Fruit fly (Drosophila melanogaster) whole organism: ENCODE results near the gene ifc.

Source experiments
- CG8478 ChIP-seq: fragments of >200 bp; optimal IDR thresholded peaks from 2 replicates; lab custom pipeline; 2018; ENCODE audit warnings: inconsistent platforms
- Dll ChIP-seq: fragments of >200 bp; optimal IDR thresholded peaks from 2 replicates; lab custom pipeline; 2017
- EcR ChIP-seq, 2 experiments: fragments of >200 bp; optimal IDR thresholded peaks; 2 replicates each; lab custom pipeline; 2017; ENCODE audit warnings: missing biosample characterization in 2 of 2, missing genetic modification characterization in 2 of 2, missing genetic modification reagents in 2 of 2
- pan ChIP-seq: fragments of >200 bp; optimal IDR thresholded peaks from 2 replicates; lab custom pipeline; 2017
- psq ChIP-seq: fragments of >200 bp; optimal IDR thresholded peaks from 2 replicates; lab custom pipeline; 2017
- usp ChIP-seq: fragments of >200 bp; optimal IDR thresholded peaks from 2 replicates; lab custom pipeline; 2017; ENCODE audit warnings: missing biosample characterization, missing genetic modification characterization, mixed read lengths

The ifc gene

DNA sequence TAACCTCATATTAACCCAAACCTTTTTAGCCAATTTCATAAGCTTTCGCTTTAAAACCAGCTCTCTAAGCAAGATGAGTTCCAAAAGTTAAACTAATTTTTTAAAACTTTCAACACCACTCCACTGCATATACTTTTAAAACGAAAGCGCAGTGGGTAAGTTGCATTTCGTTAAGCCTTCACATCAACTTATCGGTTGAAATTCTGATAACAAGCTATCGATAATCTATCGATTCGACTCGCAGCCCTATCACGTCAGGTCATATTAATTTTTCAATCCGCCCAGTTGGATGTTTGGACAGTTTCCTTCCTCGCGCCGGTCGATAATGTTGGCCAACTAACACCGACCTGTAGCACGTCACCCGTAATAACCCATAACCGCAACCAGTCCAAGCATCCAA is at the start of gene ifc:
Gene ifc (plus strand): TSS at position 255 of the 400 bp plus-strand sequence.
- TF ChIP-seq EcR (GFP tag; optimal IDR thresholded peaks at IDR 0.05; lab: Kevin White, UChicago) = no peak
- TF ChIP-seq Dll (lab: Kevin White, UChicago) = no peak
- no peak for TF ChIP-seq pan (lab: Kevin White, UChicago)
- TF ChIP-seq psq (lab: Kevin White, UChicago) = no peak
- no peak for TF ChIP-seq CG8478
- no peak for TF ChIP-seq usp

DNA sequence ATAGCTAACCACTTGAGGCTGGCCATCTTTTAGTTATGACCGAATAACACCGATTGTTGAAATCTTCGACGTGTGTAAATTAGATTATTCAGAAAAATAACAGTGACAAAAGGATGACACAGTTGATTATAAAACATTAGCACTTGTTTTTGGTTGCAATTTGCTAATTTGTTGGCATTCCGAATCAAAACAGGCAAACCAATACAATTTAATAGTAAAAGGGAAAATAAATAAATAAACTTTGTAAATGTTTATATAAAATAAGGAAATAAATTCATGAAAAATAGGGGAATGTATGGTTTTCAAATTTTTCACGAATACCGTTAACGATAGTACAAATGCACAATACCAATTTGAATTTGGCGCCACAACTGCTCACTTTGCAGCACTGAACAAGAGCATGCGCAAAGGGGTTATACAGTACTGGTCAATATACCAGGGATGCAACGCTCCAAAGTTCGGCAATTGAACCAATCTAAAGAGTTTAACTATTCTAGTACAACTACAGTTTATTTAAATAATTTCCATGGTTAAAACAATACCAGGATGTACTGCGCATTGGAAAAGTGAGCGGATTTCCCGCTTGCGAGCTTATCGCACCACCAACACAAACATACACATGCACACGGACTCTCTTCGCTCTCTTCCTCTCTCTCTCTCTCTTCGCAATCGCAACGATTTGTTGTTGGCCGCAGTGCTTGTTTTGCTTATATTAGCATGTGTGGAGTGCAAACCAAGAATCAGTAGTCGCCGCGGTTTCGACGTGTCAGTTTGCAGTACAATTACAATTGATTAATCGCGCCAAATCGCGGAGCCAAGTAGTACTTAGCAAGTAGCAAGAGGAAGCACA is 42.7 kb upstream of the ifc start, which contains the start of the genes Sfp26Ad and Gpdh1:
Gene Sfp26Ad (minus strand): TSS at position 76 of the 850 bp plus-strand sequence.
Gene Gpdh1 (plus strand): TSS at position 415 of the 850 bp plus-strand sequence.
- peak; percentile 84 for TF ChIP-seq Dll (lab: Kevin White, UChicago)
- no peak for TF ChIP-seq EcR (GFP tag; optimal IDR thresholded peaks at IDR 0.05; lab: Kevin White, UChicago)

DNA sequence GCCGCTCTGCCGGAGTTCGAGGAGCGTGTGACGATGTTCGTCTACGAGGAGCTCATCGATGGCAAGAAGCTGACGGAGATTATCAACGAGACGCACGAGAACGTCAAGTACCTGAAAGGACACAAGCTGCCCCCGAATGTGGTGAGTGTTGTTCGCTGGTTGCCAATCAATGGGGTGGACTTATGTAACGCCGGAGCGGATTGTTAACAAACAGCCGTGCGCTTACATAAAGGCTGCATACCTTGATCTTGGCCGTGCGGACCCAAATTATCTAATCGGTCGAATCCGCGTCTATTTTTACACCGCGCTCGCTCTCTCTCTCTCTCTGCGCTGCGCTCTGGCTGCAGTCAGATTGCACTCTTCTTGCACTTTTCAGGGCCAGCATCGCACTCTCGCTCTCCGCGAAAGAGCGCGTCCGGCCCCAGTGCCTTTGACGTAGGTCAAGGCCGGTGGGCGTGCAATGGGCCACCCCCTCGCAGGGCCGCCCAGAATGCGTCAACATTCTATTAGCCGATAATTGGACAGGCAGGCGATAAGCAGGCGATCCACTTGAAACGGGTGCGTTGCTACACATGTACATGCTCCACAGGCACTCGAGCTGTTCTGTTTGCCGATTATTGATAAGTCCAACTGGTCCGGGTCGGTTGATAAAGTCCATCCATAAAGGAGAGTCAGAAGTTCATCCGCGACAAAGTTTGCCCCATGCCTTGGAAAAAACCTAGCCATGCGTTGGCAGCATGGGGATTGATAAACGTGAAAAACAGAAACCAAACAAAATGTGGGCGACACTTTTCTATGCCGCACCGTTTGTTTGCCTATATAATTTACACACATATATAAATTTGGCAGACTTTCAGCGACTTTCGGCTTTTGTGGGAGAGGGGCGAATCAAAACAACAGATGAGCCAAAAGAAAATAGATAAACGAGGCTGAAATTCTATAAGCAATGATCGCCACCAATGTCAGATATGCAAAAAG is 41.6 kb upstream of the ifc start:
- TF ChIP-seq CG8478 = no peak
- TF ChIP-seq usp = no peak
- no peak for TF ChIP-seq EcR (GFP tag; optimal IDR thresholded peaks at IDR 0.05; lab: Kevin White, UChicago)
- TF ChIP-seq Dll (lab: Kevin White, UChicago) = no peak
- no peak for TF ChIP-seq psq (lab: Kevin White, UChicago)
- no peak for TF ChIP-seq pan (lab: Kevin White, UChicago)

DNA sequence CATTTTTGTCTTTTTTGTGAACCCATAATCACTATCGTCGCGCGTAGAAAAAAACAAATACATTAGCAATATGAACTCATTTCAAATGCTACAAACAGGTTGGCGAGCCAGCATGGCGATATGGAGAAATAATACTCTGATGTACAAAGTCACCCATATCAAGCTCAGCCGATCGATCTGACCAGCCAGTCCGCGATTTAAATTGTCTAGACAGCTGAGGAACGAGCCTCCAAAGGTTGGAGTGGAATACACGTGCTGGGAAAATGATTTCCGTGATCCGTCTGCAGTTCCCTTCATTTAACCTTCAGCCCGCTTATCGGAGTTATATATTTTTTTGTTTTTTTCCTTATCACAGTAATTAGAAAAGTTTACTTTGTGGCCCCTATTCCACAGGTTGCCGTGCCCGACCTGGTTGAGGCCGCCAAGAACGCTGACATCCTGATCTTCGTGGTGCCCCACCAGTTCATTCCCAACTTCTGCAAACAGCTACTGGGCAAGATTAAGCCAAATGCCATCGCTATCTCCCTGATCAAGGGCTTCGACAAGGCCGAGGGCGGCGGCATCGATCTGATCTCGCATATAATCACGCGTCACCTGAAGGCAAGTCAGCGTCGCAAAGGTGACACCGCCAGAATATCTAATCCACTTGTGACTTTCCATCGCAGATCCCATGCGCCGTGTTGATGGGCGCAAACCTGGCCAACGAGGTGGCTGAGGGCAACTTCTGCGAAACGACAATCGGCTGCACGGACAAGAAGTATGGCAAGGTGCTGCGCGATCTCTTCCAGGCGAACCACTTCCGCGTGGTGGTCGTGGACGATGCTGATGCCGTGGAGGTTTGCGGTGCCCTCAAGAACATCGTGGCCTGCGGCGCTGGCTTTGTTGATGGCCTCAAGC is 40.2 kb upstream of the ifc start:
- no peak for TF ChIP-seq EcR (GFP tag; optimal IDR thresholded peaks at IDR 0.05; lab: Kevin White, UChicago)
- no peak for TF ChIP-seq psq (lab: Kevin White, UChicago)
- TF ChIP-seq CG8478 = no peak
- no peak for TF ChIP-seq Dll (lab: Kevin White, UChicago)
- no peak for TF ChIP-seq usp
- TF ChIP-seq pan (lab: Kevin White, UChicago) = no peak

DNA sequence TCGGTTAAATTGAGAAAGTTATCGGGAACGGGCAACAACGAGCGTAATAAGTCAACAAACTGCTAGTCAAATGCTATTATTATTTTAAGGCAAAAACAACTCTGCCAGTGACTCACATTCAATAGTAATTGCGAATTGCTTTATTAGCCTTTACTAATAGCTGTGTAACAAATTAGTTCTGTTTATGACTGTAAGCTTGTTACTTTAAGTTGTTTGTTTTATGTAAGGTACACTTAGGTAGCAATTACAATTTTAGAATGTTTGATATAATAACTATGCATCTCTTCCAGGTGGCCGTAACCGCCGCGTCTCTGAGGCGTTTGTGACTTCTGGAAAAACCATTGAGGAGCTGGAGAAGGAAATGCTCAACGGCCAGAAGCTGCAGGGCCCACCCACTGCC is 39.4 kb upstream of the ifc start:
- TF ChIP-seq CG8478 (no peak), Dll (lab: Kevin White, UChicago) (no peak), psq (lab: Kevin White, UChicago) (no peak), usp (no peak), pan (lab: Kevin White, UChicago) (no peak), EcR (GFP tag; optimal IDR thresholded peaks at IDR 0.05; lab: Kevin White, UChicago) (no peak)

DNA sequence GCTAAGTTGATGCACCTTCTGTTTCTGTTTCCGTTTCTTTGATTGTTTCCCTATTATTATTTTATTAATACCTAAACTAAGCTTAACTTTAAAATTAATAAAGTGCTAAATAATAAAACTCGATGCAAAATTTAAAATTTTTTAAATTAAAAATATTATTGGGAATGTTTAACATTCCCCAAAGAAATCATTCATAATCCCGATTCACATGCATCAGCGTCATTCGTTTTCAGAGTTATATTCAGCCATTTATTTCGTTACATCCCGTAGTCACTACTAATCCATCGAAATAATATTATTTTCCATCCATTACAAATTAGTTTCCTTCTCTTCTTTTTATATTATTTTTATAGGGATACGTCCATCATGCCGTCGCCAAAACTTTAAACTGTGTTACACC is 38.6 kb upstream of the ifc start:
- no peak for TF ChIP-seq CG8478
- TF ChIP-seq usp = no peak
- no peak for TF ChIP-seq psq (lab: Kevin White, UChicago)
- TF ChIP-seq Dll (lab: Kevin White, UChicago) = no peak
- TF ChIP-seq EcR (GFP tag; optimal IDR thresholded peaks at IDR 0.05; lab: Kevin White, UChicago) = no peak
- TF ChIP-seq pan (lab: Kevin White, UChicago) = no peak

DNA sequence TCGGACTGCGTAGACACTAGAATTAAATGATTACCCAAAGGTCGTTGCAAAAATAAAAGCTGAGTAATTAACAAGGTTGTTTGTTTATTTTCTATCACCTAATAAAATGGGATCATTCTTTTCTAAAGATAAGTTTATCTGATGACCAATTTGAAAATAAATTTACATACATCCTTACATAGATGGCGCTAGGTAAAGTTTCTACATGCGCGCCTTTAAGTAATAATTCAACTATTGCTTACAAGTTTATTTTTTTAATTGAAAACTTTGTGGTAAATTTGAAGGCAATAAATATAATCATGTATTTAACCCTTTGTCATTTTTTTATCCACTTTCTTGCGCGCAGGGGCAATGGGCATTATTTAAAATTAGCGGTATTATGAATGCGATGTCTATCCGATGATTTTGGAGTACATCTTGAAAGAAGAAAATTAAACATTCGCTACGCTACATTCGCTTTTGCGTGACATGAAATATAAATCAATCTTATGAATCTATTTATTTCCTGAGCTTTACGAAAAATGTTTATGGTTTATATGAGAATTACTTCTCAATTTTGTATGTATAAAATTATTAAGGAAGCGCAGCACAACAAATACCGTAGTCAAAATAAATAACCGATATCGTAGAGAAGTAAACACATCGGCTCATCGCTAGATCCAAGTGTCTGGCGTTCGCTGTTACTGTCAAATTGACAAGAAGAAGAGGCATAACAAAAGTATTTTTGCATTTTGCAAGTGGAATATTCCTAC is 37.2 kb upstream of the ifc start, which contains the start of gene CG9044:
Gene CG9044 (plus strand): TSS at position 676 of the 752 bp plus-strand sequence.
- TF ChIP-seq CG8478 (no peak), psq (lab: Kevin White, UChicago) (no peak), EcR (GFP tag; optimal IDR thresholded peaks at IDR 0.05; lab: Kevin White, UChicago) (no peak), pan (lab: Kevin White, UChicago) (no peak), usp (no peak), Dll (lab: Kevin White, UChicago) (no peak)

DNA sequence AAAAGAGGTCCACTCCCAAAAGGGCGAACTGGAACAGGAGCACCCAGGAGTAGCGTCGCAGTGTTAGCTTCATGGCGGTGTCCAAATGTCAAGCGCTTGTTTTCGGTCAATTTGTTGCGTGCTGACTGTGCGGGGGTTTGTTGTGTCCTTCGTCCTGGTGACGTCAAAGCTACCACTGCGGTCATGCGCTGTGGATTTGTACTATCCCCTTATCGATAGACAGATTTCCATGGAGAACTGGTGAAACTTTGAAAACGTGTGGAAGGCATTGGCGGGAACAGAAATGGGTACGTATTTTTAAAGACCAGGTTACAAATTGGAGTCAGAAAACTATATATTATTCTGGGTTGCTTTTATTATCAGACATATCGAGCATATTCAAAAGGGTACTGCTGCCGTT is 30.0 kb upstream of the ifc start, which contains the start of gene CG13999:
Gene CG13999 (minus strand): TSS at position 314 of the 400 bp plus-strand sequence.
- TF ChIP-seq pan (lab: Kevin White, UChicago) (no peak), EcR (GFP tag; optimal IDR thresholded peaks at IDR 0.05; lab: Kevin White, UChicago) (no peak), CG8478 (no peak), Dll (lab: Kevin White, UChicago) (no peak), psq (lab: Kevin White, UChicago) (no peak), usp (no peak)

DNA sequence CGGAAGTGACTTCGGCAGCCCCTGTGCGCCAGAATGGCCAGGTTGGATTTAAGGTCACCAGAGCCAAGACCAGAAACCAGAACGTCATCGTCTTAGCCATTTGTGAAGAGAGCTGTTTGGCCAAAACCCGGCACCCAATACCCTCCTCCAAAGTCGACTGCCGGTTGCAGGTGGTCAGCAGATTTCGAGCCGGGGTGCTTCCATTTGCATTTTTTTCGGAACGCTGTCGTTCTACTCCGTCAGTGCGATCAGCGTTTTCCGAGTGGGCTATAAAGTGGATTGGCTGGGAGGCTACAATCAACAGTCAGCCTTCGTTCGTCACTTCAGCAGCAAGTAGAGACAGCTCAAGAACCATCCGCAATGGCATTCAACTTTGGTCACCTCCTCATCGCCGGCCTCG is 29.4 kb upstream of the ifc start, which contains the start of the genes CG13998 and Vm26Ab:
Gene CG13998 (minus strand): TSS at position 114 of the 400 bp plus-strand sequence.
Gene Vm26Ab (plus strand): TSS at position 299 of the 400 bp plus-strand sequence.
- TF ChIP-seq usp (no peak), CG8478 (no peak), psq (lab: Kevin White, UChicago) (no peak), pan (lab: Kevin White, UChicago) (no peak), Dll (lab: Kevin White, UChicago) (no peak), EcR (GFP tag; optimal IDR thresholded peaks at IDR 0.05; lab: Kevin White, UChicago) (no peak)
